Fruit fly (Drosophila melanogaster): ENCODE data around the gene CG11656.
A peak's percentile ranks its signal among the peaks of the same experiment; 100 is the strongest.

CG11656 gene

dm6 chr3R:12985828-12986530, 23.7 kb upstream of the CG11656 start, which contains the start of gene CG31342 (continued):
- TF ChIP-seq CG32532 (GFP tag; IDR thresholded peaks at IDR 0.05) (peak; percentile 48; the same call in 1 of the 2 replicates), B-H2 (GFP tag; optimal IDR thresholded peaks at IDR 0.05) (no peak), CG7963 (GFP tag; IDR thresholded peaks at IDR 0.05; ENCODE audit: partially characterized antibody) (no peak), ci (GFP tag; IDR thresholded peaks at IDR 0.05) (peak; percentile 25; the same call in 1 of the 3 replicates), CG15269 (tag; optimal IDR thresholded peaks at IDR 0.05) (no peak), CG33213 (GFP tag; optimal IDR thresholded peaks at IDR 0.05) (no peak), MESR4 (GFP tag; optimal IDR thresholded peaks at IDR 0.05) (peak; percentile 96), CG6765 (GFP tag; optimal IDR thresholded peaks at IDR 0.05) (peak; percentile 22), CG14441 (GFP tag; IDR thresholded peaks at IDR 0.05) (no peak), CG12104 (GFP tag; optimal IDR thresholded peaks at IDR 0.05) (peak; percentile 24), CG8359 (GFP tag; optimal IDR thresholded peaks at IDR 0.05; ENCODE audit: borderline replicate concordance) (no peak), CG2116 (GFP tag; optimal IDR thresholded peaks at IDR 0.05) (peak; percentile 75), CG2678 (tag; optimal IDR thresholded peaks at IDR 0.05) (no peak), NfI (GFP tag; optimal IDR thresholded peaks at IDR 0.05) (peak; percentile 19), CG9932 (GFP tag; IDR thresholded peaks at IDR 0.05) (peak; percentile 38; the same call in 1 of the 2 replicates), CG4854 (GFP tag; optimal IDR thresholded peaks at IDR 0.05) (no peak), amos (GFP tag; IDR thresholded peaks at IDR 0.05; ENCODE audit: partially characterized antibody) (peak; percentile 75; the same call in 1 of the 2 replicates), CG34224 (GFP tag; IDR thresholded peaks at IDR 0.05; ENCODE audit: partially characterized antibody) (peak; percentile 72), croc (GFP tag; conservative IDR thresholded peaks at IDR 0.05) (no peak), lola (GFP tag; optimal IDR thresholded peaks at IDR 0.05) (peak in 1 of 3 experiments; percentile 58), sna (GFP tag; IDR thresholded peaks at IDR 0.05; ENCODE audit: partially characterized antibody) (peak; percentile 61; the same call in 1 of the 2 replicates), pan (optimal IDR thresholded peaks at IDR 0.05) (no peak), pan (GFP tag; optimal IDR thresholded peaks at IDR 0.05 in 1 of 2, IDR thresholded peaks at IDR 0.05 in 1 of 2) (peak in 1 of 2 experiments; percentile 20), CG15601 (tag; optimal IDR thresholded peaks at IDR 0.05) (peak; percentile 56), Dek (tag; optimal IDR thresholded peaks at IDR 0.05) (peak; percentile 7), CG13287 (GFP tag; IDR thresholded peaks at IDR 0.05; ENCODE audit: partially characterized antibody) (peak; percentile 76), Sry-δ (GFP tag; optimal IDR thresholded peaks at IDR 0.05) (peak; percentile 57), ssp (GFP tag; IDR thresholded peaks at IDR 0.05) (peak; percentile 66), zfh2 (GFP tag; optimal IDR thresholded peaks at IDR 0.05) (peak; percentile 1), dmrt11E (tag; optimal IDR thresholded peaks at IDR 0.05) (peak; percentile 54), CG4617 (GFP tag; optimal IDR thresholded peaks at IDR 0.05; ENCODE audit: borderline replicate concordance) (peak; percentile 93), Doc3 (GFP tag; IDR thresholded peaks at IDR 0.05; ENCODE audit: partially characterized antibody) (peak; percentile 64), wek (GFP tag; optimal IDR thresholded peaks at IDR 0.05) (peak; percentile 98), az2 (GFP tag; optimal IDR thresholded peaks at IDR 0.05) (peak; percentile 42), gfzf (GFP tag; optimal IDR thresholded peaks at IDR 0.05) (peak; percentile 30), stwl (tag; optimal IDR thresholded peaks at IDR 0.05) (peak; percentile 69), CG10366 (GFP tag; IDR thresholded peaks at IDR 0.05) (no peak), nerfin-2 (GFP tag; IDR thresholded peaks at IDR 0.05; ENCODE audit: partially characterized antibody) (peak; percentile 36; the same call in 1 of the 2 replicates), CG15696 (tag; optimal IDR thresholded peaks at IDR 0.05) (peak; percentile 45), CG1529 (GFP tag; optimal IDR thresholded peaks at IDR 0.05) (no peak), D (optimal IDR thresholded peaks at IDR 0.05) (no peak), D (GFP tag; optimal IDR thresholded peaks at IDR 0.05) (no peak), CG33557 (GFP tag; optimal IDR thresholded peaks at IDR 0.05) (peak; percentile 36), CG14860 (GFP tag; IDR thresholded peaks at IDR 0.05; ENCODE audit: partially characterized antibody) (peak; percentile 43), CG34376 (GFP tag; optimal IDR thresholded peaks at IDR 0.05) (peak; percentile 38), CG13424 (tag; optimal IDR thresholded peaks at IDR 0.05) (peak; percentile 69), CG4820 (GFP tag; optimal IDR thresholded peaks at IDR 0.05) (no peak)

All from whole organism, embryonic.